Worm (Caenorhabditis elegans) whole organism, early embryonic: Measurements from ENCODE around the gene scl-10.

Experiments used
- aly-1 ChIP-seq: sonication (generic microtip); optimal IDR thresholded peaks from 2 replicates; lab custom pipeline; 2016; ENCODE audit warnings: missing genetic modification characterization, missing compliant biosample characterization
- ama-1 ChIP-seq: fragments of 150-350 bp; optimal IDR thresholded peaks from 2 replicates; lab custom pipeline; 2014
- ceh-13 ChIP-seq: fragments of 200-800 bp; sonication (Bioruptor generic); optimal IDR thresholded peaks from 2 replicates; lab custom pipeline; 2018; ENCODE audit warnings: mild to moderate bottlenecking, missing genetic modification characterization, missing compliant biosample characterization
- ceh-36 ChIP-seq: sonication (generic microtip); optimal IDR thresholded peaks from 2 replicates; lab custom pipeline; 2016; ENCODE audit warnings: missing genetic modification characterization, inconsistent platforms, missing compliant biosample characterization
- ets-7 ChIP-seq: sonication (generic microtip); optimal IDR thresholded peaks from 2 replicates; lab custom pipeline; 2016; ENCODE audit warnings: missing genotype, missing genetic modification characterization, missing compliant biosample characterization
- flt-1 ChIP-seq: fragments of 200-800 bp; sonication (Bioruptor generic); IDR thresholded peaks from 2 replicates; pipeline ENCODE4 v1.3.6; 2022; ENCODE audit warnings: missing genetic modification characterization, missing compliant biosample characterization
- hmbx-1 ChIP-seq: sonication (generic microtip); optimal IDR thresholded peaks from 2 replicates; lab custom pipeline; 2016; ENCODE audit warnings: mild to moderate bottlenecking, missing genetic modification characterization, missing compliant biosample characterization
- hmg-4 ChIP-seq: fragments of 200-800 bp; sonication (Bioruptor generic); optimal IDR thresholded peaks from 2 replicates; lab custom pipeline; 2018; ENCODE audit warnings: mild to moderate bottlenecking, missing genetic modification characterization, missing compliant biosample characterization
- hnd-1 ChIP-seq: sonication (generic microtip); optimal IDR thresholded peaks from 2 replicates; lab custom pipeline; 2016; ENCODE audit warnings: missing genetic modification characterization, missing compliant biosample characterization
- pes-1 ChIP-seq: fragments of 200-800 bp; sonication (Bioruptor generic); IDR thresholded peaks from 2 replicates; pipeline ENCODE4 v1.3.6; 2022; ENCODE audit warnings: missing genetic modification reagents, missing genetic modification characterization, missing compliant biosample characterization
- scrt-1 ChIP-seq: fragments of 200-800 bp; sonication (Bioruptor generic); IDR thresholded peaks from 2 replicates; pipeline ENCODE4 v1.3.6; 2022; ENCODE audit warnings: missing genetic modification characterization, missing compliant biosample characterization
- sea-1 ChIP-seq: fragments of 200-800 bp; sonication (Bioruptor generic); conservative IDR thresholded peaks from 2 replicates; pipeline ENCODE4 v1.3.6; 2022; ENCODE audit warnings: missing genetic modification characterization, missing compliant biosample characterization
- tbx-37 ChIP-seq: fragments of 200-800 bp; sonication (Bioruptor generic); conservative IDR thresholded peaks from 2 replicates; pipeline ENCODE4 v1.3.6; 2022; ENCODE audit warnings: missing genetic modification reagents, missing genetic modification characterization, missing compliant biosample characterization
- tra-4 ChIP-seq: sonication (generic microtip); optimal IDR thresholded peaks from 2 replicates; lab custom pipeline; 2017; ENCODE audit warnings: missing genetic modification characterization, missing compliant biosample characterization

DNA sequence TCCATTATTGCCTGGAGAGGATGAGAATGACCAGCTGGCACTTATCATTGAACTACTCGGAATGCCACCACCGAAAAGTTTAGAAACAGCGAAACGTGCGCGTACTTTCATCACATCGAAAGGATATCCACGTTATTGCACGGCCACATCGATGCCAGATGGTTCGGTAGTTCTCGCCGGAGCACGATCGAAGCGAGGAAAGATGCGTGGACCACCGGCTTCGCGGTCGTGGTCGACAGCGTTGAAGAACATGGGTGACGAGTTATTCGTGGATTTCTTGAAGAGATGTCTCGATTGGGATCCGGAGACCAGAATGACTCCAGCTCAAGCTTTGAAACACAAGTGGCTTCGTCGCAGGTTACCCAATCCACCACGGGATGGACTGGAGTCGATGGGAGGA is 14.7 kb upstream of the scl-10 start:
- TF ChIP-seq ama-1 (peak; percentile 9), ceh-13 (GFP tag; lab: Kevin White, UChicago) (no peak), flt-1 (GFP tag; lab: Robert Waterston, UW) (no peak), hnd-1 (no peak), aly-1 (no peak), ceh-36 (tag; lab: Kevin White, UChicago) (no peak), tbx-37 (GFP tag; lab: Robert Waterston, UW) (no peak), pes-1 (GFP tag; lab: Robert Waterston, UW) (no peak), ets-7 (tag; lab: Kevin White, UChicago) (no peak), hmbx-1 (tag; lab: Kevin White, UChicago) (no peak), tra-4 (tag; lab: Kevin White, UChicago) (no peak), hmg-4 (no peak), scrt-1 (GFP tag; lab: Robert Waterston, UW) (no peak), sea-1 (no peak)
